Fruit fly (Drosophila melanogaster): ENCODE results near the gene Dab.

Dab gene

DNA sequence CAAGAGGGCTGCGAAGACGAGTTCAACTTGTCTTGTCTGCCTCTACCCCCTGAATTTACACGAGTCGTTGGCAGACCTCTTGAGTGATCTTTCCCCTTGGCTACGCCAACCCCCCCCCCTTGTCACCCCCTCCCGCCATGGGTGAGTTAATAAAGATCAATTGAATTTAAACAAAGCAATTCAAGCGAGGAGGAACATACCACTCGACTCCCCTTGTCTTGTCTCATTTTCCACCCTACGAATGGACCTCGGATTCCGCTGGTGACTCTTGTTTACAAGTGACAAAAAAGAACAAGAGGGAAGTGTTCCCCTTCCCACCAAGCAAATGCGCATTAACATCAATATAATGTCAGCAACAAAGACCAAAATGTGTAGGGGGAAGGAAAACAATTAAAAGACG lies 9.1 kb upstream of the Dab start:
- peak; percentile 95 for TF ChIP-seq crol (GFP tag; IDR thresholded peaks at IDR 0.05)
- TF ChIP-seq twi (tag; optimal IDR thresholded peaks at IDR 0.05): peak; percentile 2
- peak; percentile 98 for TF ChIP-seq pros (GFP tag; optimal IDR thresholded peaks at IDR 0.05)
- no peak for TF ChIP-seq CG17568 (GFP tag; optimal IDR thresholded peaks at IDR 0.05)
- peak; percentile 52 for TF ChIP-seq Ets65A (GFP tag)
- peak; percentile 42; the same call in 1 of the 2 replicates for TF ChIP-seq ara (GFP tag; IDR thresholded peaks at IDR 0.05)
- TF ChIP-seq abd-A (tag; optimal IDR thresholded peaks at IDR 0.05): peak; percentile 66
- TF ChIP-seq ci (GFP tag; IDR thresholded peaks at IDR 0.05): 0 out of 3 replicates have a peak, but pooled peaks have one; percentile 29
- TF ChIP-seq CG14441 (GFP tag; IDR thresholded peaks at IDR 0.05): no peak
- peak in 1 of 2 experiments; percentile 57 for TF ChIP-seq Eip74EF (GFP tag; optimal IDR thresholded peaks at IDR 0.05)
- no peak for TF ChIP-seq zfh2 (GFP tag; optimal IDR thresholded peaks at IDR 0.05)
- 0 out of 4 replicates have a peak, but pooled peaks have one; percentile 32 for TF ChIP-seq chinmo (GFP tag; IDR thresholded peaks at IDR 0.05; ENCODE audit: partially characterized antibody)
- TF ChIP-seq mirr (GFP tag; optimal IDR thresholded peaks at IDR 0.05): peak; percentile 1
- peak; percentile 11 for TF ChIP-seq gcm (GFP tag; optimal IDR thresholded peaks at IDR 0.05)
- TF ChIP-seq ato (GFP tag; IDR thresholded peaks at IDR 0.05; ENCODE audit: partially characterized antibody): no peak
- TF ChIP-seq CG10543 (GFP tag; optimal IDR thresholded peaks at IDR 0.05): peak; percentile 66
- peak in 1 of 2 experiments; percentile 82 for TF ChIP-seq Hr78 (GFP tag; optimal IDR thresholded peaks at IDR 0.05)
- peak; percentile 24 for TF ChIP-seq fd64A (GFP tag; optimal IDR thresholded peaks at IDR 0.05)
- peak; percentile 85 for TF ChIP-seq z (GFP tag; IDR thresholded peaks at IDR 0.05)
- peak; percentile 54 for TF ChIP-seq sd (tag; optimal IDR thresholded peaks at IDR 0.05)
- TF ChIP-seq CG4328 (GFP tag; optimal IDR thresholded peaks at IDR 0.05): no peak
- TF ChIP-seq CG8290 (GFP tag; optimal IDR thresholded peaks at IDR 0.05): no peak
- TF ChIP-seq CG8290 (tag; optimal IDR thresholded peaks at IDR 0.05): peak in 1 of 2 experiments; percentile 12

DNA sequence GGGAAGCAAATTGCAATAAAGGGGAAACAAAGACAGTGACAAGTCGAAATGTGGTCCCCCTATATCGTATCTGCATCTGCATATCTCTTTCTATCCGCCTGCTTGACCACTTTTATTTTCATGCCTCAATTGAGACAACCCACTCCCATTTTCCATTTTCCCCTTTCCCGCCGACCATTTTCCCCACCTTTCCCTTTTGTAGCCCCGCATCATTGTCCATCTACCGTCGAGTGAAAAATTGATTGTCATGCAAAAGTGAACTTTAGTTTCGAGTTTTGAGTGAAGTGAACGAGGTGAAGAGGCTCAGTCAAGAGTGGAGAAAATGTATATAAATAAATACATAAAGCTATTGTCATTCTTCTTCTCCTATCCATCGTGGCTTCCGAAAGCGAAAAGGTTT lies 7.7 kb upstream of the Dab start:
- no peak for TF ChIP-seq CG4730 (GFP tag; IDR thresholded peaks at IDR 0.05)
- TF ChIP-seq vvl (GFP tag; IDR thresholded peaks at IDR 0.05): peak; percentile 70; the same call in 1 of the 2 replicates
- TF ChIP-seq eve (GFP tag; optimal IDR thresholded peaks at IDR 0.05): peak in 1 of 2 experiments; percentile 21
- TF ChIP-seq tx (GFP tag; optimal IDR thresholded peaks at IDR 0.05): no peak
- TF ChIP-seq Atf6 (GFP tag; IDR thresholded peaks at IDR 0.05): no peak
- TF ChIP-seq Bdp1 (GFP tag; optimal IDR thresholded peaks at IDR 0.05): no peak
- no peak for TF ChIP-seq prd (optimal IDR thresholded peaks at IDR 0.05)
- no peak for TF ChIP-seq prd (GFP tag; IDR thresholded peaks at IDR 0.05)
- no peak for TF ChIP-seq CG2202 (tag; optimal IDR thresholded peaks at IDR 0.05)
- TF ChIP-seq Blimp-1 (GFP tag; optimal IDR thresholded peaks at IDR 0.05): peak; percentile 99
- peak; percentile 89 for TF ChIP-seq crol (GFP tag; IDR thresholded peaks at IDR 0.05)
- TF ChIP-seq CG8388 (GFP tag; optimal IDR thresholded peaks at IDR 0.05): no peak
- TF ChIP-seq kni (GFP tag; optimal IDR thresholded peaks at IDR 0.05): peak; percentile 51
- TF ChIP-seq z (GFP tag; IDR thresholded peaks at IDR 0.05): peak; percentile 92
- no peak for TF ChIP-seq emc (GFP tag; optimal IDR thresholded peaks at IDR 0.05)
- no peak for TF ChIP-seq pan (optimal IDR thresholded peaks at IDR 0.05)
- no peak for TF ChIP-seq pan (GFP tag; optimal IDR thresholded peaks at IDR 0.05 in 1 of 2, IDR thresholded peaks at IDR 0.05 in 1 of 2)
- TF ChIP-seq abd-A (tag; optimal IDR thresholded peaks at IDR 0.05): peak; percentile 55
- no peak for TF ChIP-seq Dip2 (GFP tag; IDR thresholded peaks at IDR 0.05)
- peak; percentile 9 for TF ChIP-seq oc (tag; optimal IDR thresholded peaks at IDR 0.05)
- TF ChIP-seq CG1602 (GFP tag; optimal IDR thresholded peaks at IDR 0.05): no peak
- no peak for TF ChIP-seq az2 (GFP tag; optimal IDR thresholded peaks at IDR 0.05)
- TF ChIP-seq pros (GFP tag; optimal IDR thresholded peaks at IDR 0.05): peak; percentile 17
